Worm (Caenorhabditis elegans) whole organism, L4/young adult: ENCODE data around the gene chil-26.
A peak's percentile ranks its signal among the peaks of the same experiment; 100 is the strongest.
"Not testable (repeated sequence)": the region's sequence is repeated elsewhere in the genome, so short reads cannot be mapped to it uniquely, and the experiment has no call there.

Experiments used
- W03F9.2 ChIP-seq: fragments of 150-350 bp; optimal IDR thresholded peaks from 2 replicates; lab custom pipeline; 2014; ENCODE audit warnings: missing biosample characterization, missing genetic modification characterization
- dao-5 ChIP-seq: sonication (generic microtip); optimal IDR thresholded peaks from 2 replicates; lab custom pipeline; 2016; ENCODE audit warnings: missing genotype, missing genetic modification characterization, moderate library complexity, missing compliant biosample characterization
- him-1 ChIP-seq: sonication (generic microtip); optimal IDR thresholded peaks from 2 replicates; lab custom pipeline; 2016; ENCODE audit warnings: missing genotype, missing genetic modification reagents, missing genetic modification characterization, missing compliant biosample characterization

The chil-26 gene

ce11 chrII:9454304-9454703, 20.6 kb upstream of the chil-26 start, which contains the start of gene chil-19:
Gene chil-19, minus strand, starts transcription at chrII:9454404.
- TF ChIP-seq dao-5 (tag; lab: Kevin White, UChicago): no peak
- TF ChIP-seq W03F9.2 (tag; lab: Kevin White, UChicago): no peak
- TF ChIP-seq him-1 (tag; lab: Kevin White, UChicago): no peak

ce11 chrII:9459462-9459861, 15.4 kb upstream of the chil-26 start, which contains the start of gene R09D1.14:
Gene R09D1.14, minus strand, starts transcription at chrII:9459562.
- TF ChIP-seq W03F9.2, dao-5, him-1 (tag; lab: Kevin White, UChicago): not testable (repeated sequence)

ce11 chrII:9461881-9462280, 13.0 kb upstream of the chil-26 start, which contains the start of gene chil-21:
Gene chil-21, minus strand, starts transcription at chrII:9461981.
- not testable (repeated sequence) for TF ChIP-seq W03F9.2, dao-5, him-1 (tag; lab: Kevin White, UChicago)

- TF ChIP-seq dao-5 (tag; lab: Kevin White, UChicago) (no peak), him-1 (tag; lab: Kevin White, UChicago) (no peak)
Observed at ce11 chrII:9466095-9466494, 8.8 kb upstream of the chil-26 start, which contains the start of gene chil-22. Gene chil-22, minus strand, starts transcription at chrII:9466195.

ce11 chrII:9468414-9468813, 6.4 kb upstream of the chil-26 start, which contains the start of gene chil-23:
Gene chil-23, minus strand, starts transcription at chrII:9468611.
- TF ChIP-seq him-1 (tag; lab: Kevin White, UChicago) (no peak), dao-5 (tag; lab: Kevin White, UChicago) (no peak), W03F9.2 (tag; lab: Kevin White, UChicago) (no peak)

- TF ChIP-seq dao-5 (tag; lab: Kevin White, UChicago) (no peak), him-1 (tag; lab: Kevin White, UChicago) (no peak), W03F9.2 (tag; lab: Kevin White, UChicago) (no peak)
Observed at ce11 chrII:9470027-9470426, 4.8 kb upstream of the chil-26 start, which contains the start of gene T19H5.6. Gene T19H5.6, minus strand, starts transcription at chrII:9470221.

- TF ChIP-seq dao-5 (tag; lab: Kevin White, UChicago) (no peak), W03F9.2 (tag; lab: Kevin White, UChicago) (no peak), him-1 (tag; lab: Kevin White, UChicago) (no peak)
Observed at ce11 chrII:9477567-9477966, 2.7 kb downstream of the chil-26 start, which contains the start of gene chil-27. Gene chil-27, plus strand, starts transcription at chrII:9477867.

ce11 chrII:9480006-9480405, 5.2 kb downstream of the chil-26 start, which contains the start of gene T19H5.7:
Gene T19H5.7, minus strand, starts transcription at chrII:9480106.
- TF ChIP-seq him-1 (tag; lab: Kevin White, UChicago): no peak
- TF ChIP-seq W03F9.2 (tag; lab: Kevin White, UChicago): no peak
- TF ChIP-seq dao-5 (tag; lab: Kevin White, UChicago): no peak

- TF ChIP-seq him-1 (tag; lab: Kevin White, UChicago) (no peak), dao-5 (tag; lab: Kevin White, UChicago) (no peak), W03F9.2 (tag; lab: Kevin White, UChicago) (no peak)
Observed at ce11 chrII:9481427-9481826, 6.6 kb downstream of the chil-26 start.

- TF ChIP-seq him-1 (tag; lab: Kevin White, UChicago) (no peak), W03F9.2 (tag; lab: Kevin White, UChicago) (no peak), dao-5 (tag; lab: Kevin White, UChicago) (no peak)
Observed at ce11 chrII:9482529-9482928, 7.7 kb downstream of the chil-26 start.

ce11 chrII:9483342-9483741, 8.5 kb downstream of the chil-26 start:
- TF ChIP-seq W03F9.2 (tag; lab: Kevin White, UChicago) (no peak), him-1 (tag; lab: Kevin White, UChicago) (no peak), dao-5 (tag; lab: Kevin White, UChicago) (no peak)

ce11 chrII:9485081-9485730, 10.4 kb downstream of the chil-26 start:
- TF ChIP-seq dao-5 (tag; lab: Kevin White, UChicago) (no peak), W03F9.2 (tag; lab: Kevin White, UChicago) (no peak), him-1 (tag; lab: Kevin White, UChicago) (no peak)

ce11 chrII:9487337-9487950, 12.6 kb downstream of the chil-26 start, which contains the start of gene T19H5.4:
Gene T19H5.4, minus strand, starts transcription at chrII:9487387.
- TF ChIP-seq W03F9.2 (tag; lab: Kevin White, UChicago) (peak; percentile 31), him-1 (tag; lab: Kevin White, UChicago) (no peak)
